Worm (Caenorhabditis elegans): ENCODE measurements around the gene cyp-33C11.
A peak's percentile ranks its signal among the peaks of the same experiment; 100 is the strongest.

cyp-33C11 gene

DNA sequence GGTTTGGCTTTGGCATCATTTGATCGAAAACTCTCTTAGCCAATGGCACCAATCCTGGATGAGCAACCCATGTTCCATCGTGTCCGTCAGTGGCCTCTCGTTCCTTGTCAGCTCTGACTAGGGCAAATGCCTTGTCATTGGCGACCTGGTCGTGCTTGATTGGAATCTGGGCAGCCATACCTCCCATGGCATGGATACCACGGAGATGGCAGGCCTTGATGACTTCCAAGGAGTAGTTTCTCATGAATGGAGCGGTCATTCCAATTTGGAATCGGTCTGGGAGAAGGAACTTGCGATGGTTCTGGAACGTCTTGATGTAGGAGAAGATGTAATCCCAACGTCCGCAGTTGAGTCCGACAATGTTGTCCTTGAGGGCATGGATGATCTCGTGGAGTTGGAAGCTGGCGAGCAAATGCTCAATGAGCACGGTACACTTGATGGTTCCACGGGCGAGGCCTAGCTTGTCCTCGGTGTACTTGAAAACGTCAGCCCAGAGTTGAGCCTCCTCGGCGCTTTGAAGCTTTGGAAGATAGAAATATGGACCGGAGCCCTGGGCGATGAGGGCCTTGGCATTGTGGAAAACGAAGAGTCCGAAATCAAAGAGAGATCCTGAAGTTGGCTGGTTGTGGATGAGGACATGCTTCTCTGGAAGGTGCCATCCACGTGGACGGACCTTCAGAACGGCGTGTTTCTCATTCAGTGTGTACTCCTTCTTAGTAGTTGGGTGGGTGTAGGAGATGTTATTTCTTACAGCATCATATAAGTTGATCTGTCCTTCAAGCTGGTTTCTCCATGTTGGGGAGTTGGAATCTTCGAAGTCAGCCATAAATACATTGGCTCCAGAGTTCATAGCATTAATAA lies 12.4 kb upstream of the cyp-33C11 start (continued):
- TF ChIP-seq nhr-77 (tag; optimal IDR thresholded peaks at IDR 0.05) (no peak), lsy-2 (tag; optimal IDR thresholded peaks at IDR 0.05) (peak in 1 of 2 experiments; percentile 20), nhr-111 (GFP tag; optimal IDR thresholded peaks at IDR 0.05) (no peak), dve-1 (tag; optimal IDR thresholded peaks at IDR 0.05; ENCODE audit: insufficient read depth) (peak; percentile 12), ama-1 (optimal IDR thresholded peaks at IDR 0.05) (peak; percentile 96), unc-62 (GFP tag; optimal IDR thresholded peaks at IDR 0.05 in 1 of 2) (peak in 1 of 2 experiments; percentile 90), unc-62 (tag; optimal IDR thresholded peaks at IDR 0.05) (no peak)

- TF ChIP-seq nhr-11 (tag; optimal IDR thresholded peaks at IDR 0.05) = no peak
- peak in 1 of 2 experiments; percentile 11 for TF ChIP-seq lsy-2 (tag; optimal IDR thresholded peaks at IDR 0.05)
- no peak for TF ChIP-seq Y75B8A.6 (GFP tag; IDR thresholded peaks at IDR 0.05)
- 0 out of 2 replicates have a peak, but pooled peaks have one; percentile 31 for TF ChIP-seq dmd-9 (GFP tag; IDR thresholded peaks at IDR 0.05)
- TF ChIP-seq set-16 (GFP tag; IDR thresholded peaks at IDR 0.05) = peak; percentile 87
- peak; percentile 92 for TF ChIP-seq aha-1 (tag)
- 0 out of 2 replicates have a peak, but pooled peaks have one; percentile 26 for TF ChIP-seq lim-7 (GFP tag; IDR thresholded peaks at IDR 0.05)
Observed at ce11 chrV:724470-724890, 11.7 kb upstream of the cyp-33C11 start.

DNA sequence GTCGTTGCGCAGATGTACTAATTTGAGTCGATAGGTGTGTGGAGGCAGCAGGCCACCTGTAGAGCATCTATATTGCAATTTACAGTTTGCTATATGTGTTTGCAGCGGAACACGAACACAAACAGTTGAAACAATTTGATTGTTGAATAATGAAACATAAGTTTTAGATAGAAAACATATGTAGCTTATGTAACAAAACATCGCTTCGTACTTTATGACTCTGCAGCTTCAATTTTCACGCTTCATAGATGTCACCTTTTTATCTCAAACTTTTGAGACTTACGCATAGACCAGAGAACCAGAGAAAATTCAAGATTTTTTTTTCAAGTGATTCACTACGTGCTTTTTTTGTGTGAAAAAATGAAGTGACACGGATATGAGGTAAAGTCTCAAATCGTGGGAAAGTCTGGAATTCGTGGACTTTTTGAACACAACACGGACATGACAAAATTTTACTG lies 11.1 kb upstream of the cyp-33C11 start, which contains the start of gene fbxb-72:
Gene fbxb-72 (minus strand): TSS at position 58 of the 458 bp plus-strand sequence.
- no peak; the same call in 1 of the 2 replicates for TF ChIP-seq hmg-1.1 (GFP tag; IDR thresholded peaks at IDR 0.05)
- no peak; the same call in 1 of the 2 replicates for TF ChIP-seq dmd-9 (GFP tag; IDR thresholded peaks at IDR 0.05)
- no peak for TF ChIP-seq daf-19 (GFP tag; conservative IDR thresholded peaks at IDR 0.05)
- no peak for TF ChIP-seq madf-9 (GFP tag; conservative IDR thresholded peaks at IDR 0.05)
- peak; percentile 32; the same call in 1 of the 2 replicates for TF ChIP-seq mdt-29 (GFP tag; IDR thresholded peaks at IDR 0.05)
- peak; percentile 43 for TF ChIP-seq hlh-30 (tag; optimal IDR thresholded peaks at IDR 0.05; ENCODE audit: insufficient read depth)
- peak; percentile 59 to 65 for TF ChIP-seq hif-1 (tag; optimal IDR thresholded peaks at IDR 0.05)
- TF ChIP-seq snpc-4 (tag; optimal IDR thresholded peaks at IDR 0.05) = no peak
- no peak for TF ChIP-seq dmd-6 (GFP tag; IDR thresholded peaks at IDR 0.05)
- TF ChIP-seq nhr-28 (tag; optimal IDR thresholded peaks at IDR 0.05) = peak; percentile 45
- peak; percentile 96 for TF ChIP-seq mep-1 (tag; optimal IDR thresholded peaks at IDR 0.05)
- TF ChIP-seq dpl-1 (GFP tag; optimal IDR thresholded peaks at IDR 0.05) = peak; percentile 31
- TF ChIP-seq lir-3 (tag; optimal IDR thresholded peaks at IDR 0.05) = no peak
- peak; percentile 90 for TF ChIP-seq dve-1 (tag; optimal IDR thresholded peaks at IDR 0.05; ENCODE audit: insufficient read depth)
- peak; percentile 74 for TF ChIP-seq saeg-2 (GFP tag; IDR thresholded peaks at IDR 0.05)
- no peak for TF ChIP-seq zfp-2 (tag; optimal IDR thresholded peaks at IDR 0.05)
- TF ChIP-seq spr-3 (GFP tag; optimal IDR thresholded peaks at IDR 0.05) = peak; percentile 22
- TF ChIP-seq T26A8.4 (GFP tag; IDR thresholded peaks at IDR 0.05) = peak; percentile 96
- no peak for TF ChIP-seq mdl-1 (tag; optimal IDR thresholded peaks at IDR 0.05)
- no peak for TF ChIP-seq attf-4 (tag; optimal IDR thresholded peaks at IDR 0.05)
- TF ChIP-seq lsy-2 (tag; optimal IDR thresholded peaks at IDR 0.05) = peak; percentile 76 to 84
- peak; percentile 89 for TF ChIP-seq nhr-42 (GFP tag; IDR thresholded peaks at IDR 0.05)
- TF ChIP-seq lin-1 (GFP tag; IDR thresholded peaks at IDR 0.05) = no peak; the same call in 1 of the 2 replicates
- no peak for TF ChIP-seq nhr-76 (tag; optimal IDR thresholded peaks at IDR 0.05)
- no peak for TF ChIP-seq F10B5.3 (tag; optimal IDR thresholded peaks at IDR 0.05)
- TF ChIP-seq ceh-28 (tag; optimal IDR thresholded peaks at IDR 0.05) = no peak
- no peak for TF ChIP-seq sdz-12 (GFP tag; optimal IDR thresholded peaks at IDR 0.05)
- no peak for TF ChIP-seq nhr-111 (GFP tag; optimal IDR thresholded peaks at IDR 0.05)
- TF ChIP-seq egl-43 (GFP tag; IDR thresholded peaks at IDR 0.05) = no peak
- TF ChIP-seq zip-2 (tag; optimal IDR thresholded peaks at IDR 0.05) = peak; percentile 83
- TF ChIP-seq lin-38 (GFP tag; IDR thresholded peaks at IDR 0.05) = peak; percentile 58
- no peak for TF ChIP-seq skn-1 (tag; optimal IDR thresholded peaks at IDR 0.05)
- no peak; the same call in 1 of the 2 replicates for TF ChIP-seq tra-1 (GFP tag; IDR thresholded peaks at IDR 0.05)
- TF ChIP-seq ceh-32 (tag; optimal IDR thresholded peaks at IDR 0.05; ENCODE audit: poor library complexity) = no peak
- TF ChIP-seq zip-11 (GFP tag; IDR thresholded peaks at IDR 0.05) = no peak
- no peak for TF ChIP-seq D1046.2 (GFP tag; IDR thresholded peaks at IDR 0.05)
- TF ChIP-seq F37D6.2 (tag; optimal IDR thresholded peaks at IDR 0.05) = no peak
